Worm (Caenorhabditis elegans) whole organism, mixed stage, embryonic: ENCODE measurements around the gene str-263.

Experiments used
- blmp-1 ChIP-seq: fragments of 150-350 bp; optimal IDR thresholded peaks from 2 replicates; lab custom pipeline; 2014; ENCODE audit warnings: missing biosample characterization, missing genetic modification characterization
- drap-1 ChIP-seq: fragments of 200-800 bp; sonication (Bioruptor generic); optimal IDR thresholded peaks from 3 replicates; lab custom pipeline; 2018; ENCODE audit warnings: mild to moderate bottlenecking, missing genetic modification characterization, missing compliant biosample characterization
- elt-3 ChIP-seq: fragments of 150-350 bp; optimal IDR thresholded peaks from 2 replicates; lab custom pipeline; 2014; ENCODE audit warnings: missing biosample characterization, missing genetic modification characterization
- lin-13 ChIP-seq: fragments of 150-350 bp; optimal IDR thresholded peaks from 2 replicates; lab custom pipeline; 2014; ENCODE audit warnings: missing biosample characterization, missing genetic modification characterization
- lsy-2 ChIP-seq: fragments of 150-350 bp; optimal IDR thresholded peaks from 2 replicates; lab custom pipeline; 2014; ENCODE audit warnings: missing biosample characterization, missing genetic modification characterization
- mep-1 ChIP-seq: fragments of 150-350 bp; optimal IDR thresholded peaks from 2 replicates; lab custom pipeline; 2017; ENCODE audit warnings: missing biosample characterization, missing genetic modification reagents, missing genetic modification characterization, inconsistent platforms
- nhr-28 ChIP-seq: fragments of 150-350 bp; optimal IDR thresholded peaks from 2 replicates; lab custom pipeline; 2014; ENCODE audit warnings: missing biosample characterization, missing genetic modification characterization
- nhr-76 ChIP-seq: sonication (generic microtip); optimal IDR thresholded peaks from 2 replicates; lab custom pipeline; 2017; ENCODE audit warnings: missing biosample characterization, missing genetic modification characterization
- pha-4 ChIP-seq: fragments of 150-350 bp; optimal IDR thresholded peaks from 2 replicates; lab custom pipeline; 2018; ENCODE audit warnings: missing biosample characterization, missing genetic modification reagents, missing genetic modification characterization
- unc-120 ChIP-seq: sonication (generic microtip); optimal IDR thresholded peaks from 2 replicates; lab custom pipeline; 2017; ENCODE audit warnings: missing genetic modification characterization, missing compliant biosample characterization; ENCODE audit not compliant: poor library complexity, severe bottlenecking
- unc-39 ChIP-seq: fragments of 150-350 bp; optimal IDR thresholded peaks from 2 replicates; lab custom pipeline; 2014; ENCODE audit warnings: missing biosample characterization, missing genetic modification characterization
- unc-62 ChIP-seq: fragments of 150-350 bp; optimal IDR thresholded peaks from 2 replicates; lab custom pipeline; 2014; ENCODE audit warnings: missing biosample characterization, missing genetic modification reagents, missing genetic modification characterization
- ztf-11 ChIP-seq: fragments of 150-350 bp; optimal IDR thresholded peaks from 2 replicates; lab custom pipeline; 2014; ENCODE audit warnings: missing biosample characterization, missing genetic modification characterization

- no peak for TF ChIP-seq nhr-76 (tag; lab: Kevin White, UChicago)
- TF ChIP-seq ztf-11 (tag; lab: Kevin White, UChicago): no peak
- TF ChIP-seq elt-3 (tag; lab: Kevin White, UChicago): no peak
- TF ChIP-seq unc-62: no peak
- no peak for TF ChIP-seq drap-1
- TF ChIP-seq lin-13 (tag; lab: Kevin White, UChicago): no peak
- no peak for TF ChIP-seq lsy-2 (tag; lab: Kevin White, UChicago)
- TF ChIP-seq unc-39 (tag; lab: Kevin White, UChicago): no peak
- no peak for TF ChIP-seq mep-1 (tag; lab: Kevin White, UChicago)
- TF ChIP-seq pha-4 (tag; lab: Kevin White, UChicago): no peak
- no peak for TF ChIP-seq unc-120 (tag; lab: Kevin White, UChicago)
- TF ChIP-seq nhr-28 (tag; lab: Kevin White, UChicago): no peak
- no peak for TF ChIP-seq blmp-1 (tag; lab: Kevin White, UChicago)
These were observed 18.4 kb upstream of the str-263 start, which contains the start of gene fbxa-139 for ce11 chrV:15594573-15594972.
